Worm (Caenorhabditis elegans) whole organism, mixed stage, embryonic: ENCODE results near the gene K06A9.1.

Experiments used
- blmp-1 ChIP-seq: fragments of 150-350 bp; optimal IDR thresholded peaks from 2 replicates; lab custom pipeline; 2014; ENCODE audit warnings: missing biosample characterization, missing genetic modification characterization
- nhr-76 ChIP-seq: sonication (generic microtip); optimal IDR thresholded peaks from 2 replicates; lab custom pipeline; 2017; ENCODE audit warnings: missing biosample characterization, missing genetic modification characterization
- snpc-4 ChIP-seq: fragments of 150-350 bp; optimal IDR thresholded peaks from 2 replicates; lab custom pipeline; 2014; ENCODE audit warnings: missing biosample characterization, missing genetic modification characterization
- unc-120 ChIP-seq: sonication (generic microtip); optimal IDR thresholded peaks from 2 replicates; lab custom pipeline; 2017; ENCODE audit warnings: missing genetic modification characterization, missing compliant biosample characterization; ENCODE audit not compliant: poor library complexity, severe bottlenecking
- unc-62 ChIP-seq: fragments of 150-350 bp; optimal IDR thresholded peaks from 2 replicates; lab custom pipeline; 2014; ENCODE audit warnings: missing biosample characterization, missing genetic modification reagents, missing genetic modification characterization

- TF ChIP-seq unc-62 (GFP tag; lab: Kevin White, UChicago) (no peak), nhr-76 (no peak), unc-120 (tag; lab: Kevin White, UChicago) (no peak), snpc-4 (no peak), blmp-1 (tag; lab: Kevin White, UChicago) (no peak)
Measured at ce11 chrX:1528107-1528506, 19.2 kb upstream of the K06A9.1 start.
